Worm (Caenorhabditis elegans) whole organism, L4 larva: ENCODE results near the gene str-187.

Experiments used
- F49E8.2 ChIP-seq: sonication (generic microtip); optimal IDR thresholded peaks from 2 replicates; lab custom pipeline; 2016; ENCODE audit warnings: missing compliant biosample characterization, mild to moderate bottlenecking, missing genetic modification characterization, borderline replicate concordance
- T20F7.1 ChIP-seq: fragments of 200-800 bp; sonication (Bioruptor generic); optimal IDR thresholded peaks from 2 replicates; lab custom pipeline; 2018; ENCODE audit warnings: mild to moderate bottlenecking, missing genetic modification characterization, missing compliant biosample characterization
- T26A8.4 ChIP-seq: fragments of 200-800 bp; sonication (Bioruptor generic); IDR thresholded peaks from 2 replicates; pipeline ENCODE4 v1.3.6; 2022; ENCODE audit warnings: missing genetic modification characterization, missing compliant biosample characterization
- Y75B8A.6 ChIP-seq: fragments of 200-800 bp; sonication (Bioruptor generic); IDR thresholded peaks from 2 replicates; pipeline ENCODE4 v1.3.6; 2022; ENCODE audit warnings: missing genetic modification reagents, missing genetic modification characterization, missing compliant biosample characterization
- ZK337.2 ChIP-seq: fragments of 200-800 bp; sonication (Bioruptor generic); IDR thresholded peaks from 2 replicates; pipeline ENCODE4 v1.3.6; 2022; ENCODE audit warnings: missing genetic modification reagents, missing genetic modification characterization, missing compliant biosample characterization
- aly-2 ChIP-seq: sonication (generic microtip); optimal IDR thresholded peaks from 2 replicates; lab custom pipeline; 2018; ENCODE audit warnings: missing biosample characterization, missing genetic modification characterization
- ama-1 ChIP-seq: fragments of 150-350 bp; optimal IDR thresholded peaks from 2 replicates; lab custom pipeline; 2014; ENCODE audit warnings: inconsistent platforms, mixed read lengths
- attf-4 ChIP-seq: sonication (generic microtip); optimal IDR thresholded peaks from 3 replicates; lab custom pipeline; 2017; ENCODE audit warnings: missing biosample characterization, missing genetic modification characterization
- ceh-44 ChIP-seq: fragments of 200-800 bp; sonication (Bioruptor generic); IDR thresholded peaks from 2 replicates; pipeline ENCODE4 v1.3.6; 2022; ENCODE audit warnings: missing genetic modification reagents, missing genetic modification characterization, missing compliant biosample characterization
- ctbp-1 ChIP-seq: fragments of 200-800 bp; sonication (Bioruptor generic); IDR thresholded peaks from 2 replicates; pipeline ENCODE4 v1.3.6; 2022; ENCODE audit warnings: missing genetic modification reagents, missing genetic modification characterization, missing compliant biosample characterization
- dmd-9 ChIP-seq: fragments of 200-800 bp; sonication (Bioruptor generic); IDR thresholded peaks from 2 replicates; pipeline ENCODE4 v1.3.6; 2022; ENCODE audit warnings: missing genetic modification reagents, missing genetic modification characterization, missing compliant biosample characterization
- dpl-1 ChIP-seq: fragments of 150-350 bp; optimal IDR thresholded peaks from 2 replicates; lab custom pipeline; 2014; ENCODE audit warnings: missing biosample characterization, missing genetic modification reagents, missing genetic modification characterization
- dve-1 ChIP-seq: sonication (generic microtip); optimal IDR thresholded peaks from 2 replicates; lab custom pipeline; 2017; ENCODE audit warnings: antibody characterized with exemption, mild to moderate bottlenecking, missing genetic modification characterization, missing compliant biosample characterization; ENCODE audit not compliant: insufficient read depth
- egl-27 ChIP-seq: sonication (generic microtip); optimal IDR thresholded peaks from 3 replicates; lab custom pipeline; 2017; ENCODE audit warnings: missing biosample characterization, missing genetic modification reagents, missing genetic modification characterization
- egl-43 ChIP-seq: fragments of 200-800 bp; sonication (Bioruptor generic); IDR thresholded peaks from 2 replicates; pipeline ENCODE4 v1.3.6; 2022; ENCODE audit warnings: missing genetic modification reagents, missing genetic modification characterization, missing compliant biosample characterization
- fos-1 ChIP-seq: fragments of 150-350 bp; optimal IDR thresholded peaks from 2 replicates; lab custom pipeline; 2014; ENCODE audit warnings: missing biosample characterization, missing genetic modification characterization
- hlh-11 ChIP-seq: fragments of 200-800 bp; sonication (Bioruptor generic); optimal IDR thresholded peaks from 2 replicates; lab custom pipeline; 2018; ENCODE audit warnings: mild to moderate bottlenecking, missing genetic modification characterization, missing compliant biosample characterization
- jun-1 ChIP-seq: fragments of 150-350 bp; optimal IDR thresholded peaks from 2 replicates; lab custom pipeline; 2014; ENCODE audit warnings: missing biosample characterization, missing genetic modification reagents, missing genetic modification characterization
- lim-7 ChIP-seq: fragments of 200-800 bp; sonication (Bioruptor generic); IDR thresholded peaks from 2 replicates; pipeline ENCODE4 v1.3.6; 2022; ENCODE audit warnings: missing genetic modification characterization, missing compliant biosample characterization
- lin-1 ChIP-seq: fragments of 200-800 bp; sonication (Bioruptor generic); IDR thresholded peaks from 2 replicates; pipeline ENCODE4 v1.3.6; 2022; ENCODE audit warnings: missing genetic modification reagents, missing genetic modification characterization, missing compliant biosample characterization
- lin-29 ChIP-seq: fragments of 200-800 bp; sonication (Bioruptor generic); IDR thresholded peaks from 2 replicates; pipeline ENCODE4 v1.3.6; 2022; ENCODE audit warnings: missing genetic modification reagents, missing genetic modification characterization, missing compliant biosample characterization
- lin-39 ChIP-seq: fragments of 150-350 bp; optimal IDR thresholded peaks from 2 replicates; lab custom pipeline; 2014; ENCODE audit warnings: missing biosample characterization, missing genetic modification reagents, missing genetic modification characterization
- lir-3 ChIP-seq: sonication (generic microtip); optimal IDR thresholded peaks from 2 replicates; lab custom pipeline; 2016; ENCODE audit warnings: mild to moderate bottlenecking, missing genetic modification characterization, missing compliant biosample characterization
- lsy-2 ChIP-seq, 2 experiments: fragments of 150-350 bp in 1 of 2; sonication (generic microtip) in 1 of 2; optimal IDR thresholded peaks; 2 replicates each; lab custom pipeline; 2014 to 2017; ENCODE audit warnings: missing biosample characterization in 2 of 2, missing genetic modification characterization in 2 of 2
- madf-5 ChIP-seq, 2 experiments: fragments of 200-800 bp; sonication (Bioruptor generic); IDR thresholded peaks; 2 replicates each; pipeline ENCODE4 v1.3.6; 2022; ENCODE audit warnings: missing compliant biosample characterization in 2 of 2, missing genetic modification characterization in 2 of 2
- madf-9 ChIP-seq: fragments of 200-800 bp; sonication (Bioruptor generic); conservative IDR thresholded peaks from 2 replicates; pipeline ENCODE4 v1.3.6; 2022; ENCODE audit warnings: missing genetic modification reagents, missing genetic modification characterization, missing compliant biosample characterization
- mdl-1 ChIP-seq, 2 experiments: fragments of 150-350 bp in 1 of 2; sonication (generic microtip) in 1 of 2; optimal IDR thresholded peaks; 2 replicates each; lab custom pipeline; 2014 to 2017; ENCODE audit warnings: missing biosample characterization in 2 of 2, missing genetic modification characterization in 2 of 2
- mdt-29 ChIP-seq: fragments of 200-800 bp; sonication (Bioruptor generic); IDR thresholded peaks from 2 replicates; pipeline ENCODE4 v1.3.6; 2022; ENCODE audit warnings: missing genetic modification reagents, missing genetic modification characterization, missing compliant biosample characterization
- mep-1 ChIP-seq: fragments of 150-350 bp; sonication (generic microtip); optimal IDR thresholded peaks from 3 replicates; lab custom pipeline; 2014; ENCODE audit warnings: missing biosample characterization, missing genetic modification characterization
- mes-2 ChIP-seq: sonication (generic microtip); optimal IDR thresholded peaks from 2 replicates; lab custom pipeline; 2016; ENCODE audit warnings: missing genotype, mild to moderate bottlenecking, missing genetic modification characterization, missing compliant biosample characterization; ENCODE audit not compliant: poor library complexity, severe bottlenecking
- mxl-3 ChIP-seq: fragments of 200-800 bp; sonication (Bioruptor generic); optimal IDR thresholded peaks from 2 replicates; lab custom pipeline; 2018; ENCODE audit warnings: mild to moderate bottlenecking, missing genetic modification characterization, missing compliant biosample characterization
- nhr-102 ChIP-seq: sonication (generic microtip); optimal IDR thresholded peaks from 2 replicates; lab custom pipeline; 2016; ENCODE audit warnings: mild to moderate bottlenecking, missing genetic modification characterization, moderate library complexity, missing compliant biosample characterization
- nhr-11 ChIP-seq: fragments of 150-350 bp; optimal IDR thresholded peaks from 2 replicates; lab custom pipeline; 2014; ENCODE audit warnings: missing biosample characterization, missing genetic modification characterization
- nhr-237 ChIP-seq: sonication (generic microtip); optimal IDR thresholded peaks from 2 replicates; lab custom pipeline; 2017; ENCODE audit warnings: missing biosample characterization, missing genetic modification characterization
- nhr-77 ChIP-seq: fragments of 150-350 bp; optimal IDR thresholded peaks from 2 replicates; lab custom pipeline; 2014; ENCODE audit warnings: missing biosample characterization, missing genetic modification characterization
- pha-4 ChIP-seq, 2 experiments: fragments of 150-350 bp in 1 of 2; fragments of 200-800 bp in 1 of 2; sonication (Bioruptor generic) in 1 of 2; IDR thresholded peaks in 1 of 2; optimal IDR thresholded peaks in 1 of 2; 2 replicates each; pipeline versions ENCODE4 v1.3.6 to Lab custom; 2014 to 2022; ENCODE audit warnings: missing genetic modification characterization in 2 of 2, missing genetic modification reagents in 2 of 2, missing biosample characterization in 1 of 2, missing compliant biosample characterization in 1 of 2
- pqm-1 ChIP-seq: sonication (generic microtip); optimal IDR thresholded peaks from 2 replicates; lab custom pipeline; 2017; ENCODE audit warnings: missing biosample characterization, missing genetic modification characterization
- saeg-2 ChIP-seq: fragments of 200-800 bp; sonication (Bioruptor generic); IDR thresholded peaks from 2 replicates; pipeline ENCODE4 v1.3.6; 2022; ENCODE audit warnings: missing genetic modification reagents, missing genetic modification characterization, missing compliant biosample characterization
- set-16 ChIP-seq: fragments of 200-800 bp; sonication (Bioruptor generic); IDR thresholded peaks from 2 replicates; pipeline ENCODE4 v1.3.6; 2022; ENCODE audit warnings: missing genetic modification reagents, missing genetic modification characterization, missing compliant biosample characterization
- skn-1 ChIP-seq: fragments of 150-350 bp; optimal IDR thresholded peaks from 2 replicates; lab custom pipeline; 2014; ENCODE audit warnings: missing biosample characterization, missing genetic modification characterization
- snpc-1.2 ChIP-seq: fragments of 200-800 bp; sonication (Bioruptor generic); IDR thresholded peaks from 2 replicates; pipeline ENCODE4 v1.3.6; 2022; ENCODE audit warnings: missing genetic modification reagents, missing genetic modification characterization, missing compliant biosample characterization
- spr-3 ChIP-seq: fragments of 200-800 bp; sonication (Bioruptor generic); optimal IDR thresholded peaks from 2 replicates; lab custom pipeline; 2018; ENCODE audit warnings: mild to moderate bottlenecking, missing genetic modification characterization, missing compliant biosample characterization
- tag-97 ChIP-seq: fragments of 200-800 bp; sonication (Bioruptor generic); IDR thresholded peaks from 2 replicates; pipeline ENCODE4 v1.3.6; 2022; ENCODE audit warnings: missing genetic modification characterization, missing compliant biosample characterization
- unc-39 ChIP-seq: sonication (generic microtip); optimal IDR thresholded peaks from 2 replicates; lab custom pipeline; 2017; ENCODE audit warnings: missing biosample characterization, missing genetic modification characterization
- unc-62 ChIP-seq, 3 experiments: fragments of 150-350 bp in 1 of 3; sonication (generic microtip); optimal IDR thresholded peaks in 2 of 3; peaks in 1 of 3; 1 replicate in 1 of 3; 2 replicates in 2 of 3; lab custom pipeline; 2014 to 2017; ENCODE audit warnings: missing biosample characterization in 3 of 3, missing genetic modification characterization in 3 of 3, missing genetic modification reagents in 3 of 3, missing genotype in 1 of 3
- zag-1 ChIP-seq: fragments of 150-350 bp; optimal IDR thresholded peaks from 2 replicates; lab custom pipeline; 2014; ENCODE audit warnings: missing biosample characterization, missing genetic modification characterization
- zfp-3 ChIP-seq: fragments of 200-800 bp; sonication (Bioruptor generic); conservative IDR thresholded peaks from 2 replicates; pipeline ENCODE4 v1.3.6; 2022; ENCODE audit warnings: missing genetic modification reagents, missing genetic modification characterization, missing compliant biosample characterization

str-187 gene

ce11 chrIV:17281060-17282021 is 16.0 kb downstream of the str-187 start (continued):
- no peak; the same call in 1 of the 2 replicates for TF ChIP-seq madf-9 (GFP tag; lab: Robert Waterston, UW)
- no peak for TF ChIP-seq dmd-9
- TF ChIP-seq lir-3 (tag; lab: Kevin White, UChicago) = no peak
- TF ChIP-seq pqm-1 (tag; lab: Kevin White, UChicago) = no peak
- no peak for TF ChIP-seq zag-1
- TF ChIP-seq tag-97 (GFP tag; lab: Robert Waterston, UW) = no peak
- peak; percentile 74 for TF ChIP-seq hlh-11 (tag; lab: Kevin White, UChicago)
- TF ChIP-seq aly-2 = peak; percentile 99
- TF ChIP-seq fos-1 = no peak
- TF ChIP-seq zfp-3 (GFP tag; lab: Robert Waterston, UW) = peak; percentile 98
- TF ChIP-seq unc-39 = no peak
- TF ChIP-seq T20F7.1 (GFP tag; lab: Kevin White, UChicago) = peak; percentile 85
- TF ChIP-seq egl-27 (tag; lab: Kevin White, UChicago) = no peak
- TF ChIP-seq mdl-1 (tag; optimal IDR thresholded peaks at IDR 0.05; lab: Kevin White, UChicago) = no peak
- TF ChIP-seq dpl-1 (GFP tag; lab: Kevin White, UChicago) = peak; percentile 55
- TF ChIP-seq lin-29 (GFP tag; lab: Robert Waterston, UW) = no peak; the same call in none of the 2 replicates
- TF ChIP-seq mdt-29 (GFP tag; lab: Robert Waterston, UW) = peak; percentile 70
- TF ChIP-seq dve-1 (tag; lab: Kevin White, UChicago) = peak; percentile 95
- TF ChIP-seq set-16 (GFP tag; lab: Robert Waterston, UW) = peak; percentile 95
- no peak for TF ChIP-seq nhr-237 (tag; lab: Kevin White, UChicago)
- TF ChIP-seq lim-7 (GFP tag; lab: Robert Waterston, UW) = peak; percentile 75; the same call in 1 of the 2 replicates
- TF ChIP-seq ceh-44 (GFP tag; lab: Robert Waterston, UW) = no peak
- no peak for TF ChIP-seq ZK337.2 (GFP tag; lab: Robert Waterston, UW)
- TF ChIP-seq mes-2 = peak; percentile 44
- TF ChIP-seq snpc-1.2 (GFP tag; lab: Robert Waterston, UW) = peak; percentile 93
- TF ChIP-seq jun-1 (tag; lab: Kevin White, UChicago) = no peak
- TF ChIP-seq pha-4 (GFP tag; IDR thresholded peaks at IDR 0.05; lab: Robert Waterston, UW) = peak; percentile 81
- TF ChIP-seq pha-4 (tag; optimal IDR thresholded peaks at IDR 0.05; lab: Kevin White, UChicago) = no peak
- TF ChIP-seq T26A8.4 = peak; percentile 86
- TF ChIP-seq nhr-77 (tag; lab: Kevin White, UChicago) = no peak
- peak; percentile 15 for TF ChIP-seq attf-4
- peak; percentile 58; the same call in 1 of the 2 replicates for TF ChIP-seq lin-1 (GFP tag; lab: Robert Waterston, UW)
- peak; percentile 70 for TF ChIP-seq ctbp-1 (GFP tag; lab: Robert Waterston, UW)
- peak; percentile 89 for TF ChIP-seq mep-1 (tag; lab: Kevin White, UChicago)
- TF ChIP-seq saeg-2 (GFP tag; lab: Robert Waterston, UW) = 0 out of 2 replicates have a peak, but pooled peaks have one; percentile 6
- TF ChIP-seq ama-1 (lab: Kevin White, UChicago) = peak; percentile 98
- peak in 1 of 2 experiments; percentile 44 for TF ChIP-seq unc-62 (GFP tag; optimal IDR thresholded peaks at IDR 0.05 in 1 of 2; lab: Kevin White, UChicago)
- no peak for TF ChIP-seq unc-62 (tag; optimal IDR thresholded peaks at IDR 0.05; lab: Kevin White, UChicago)
- TF ChIP-seq lin-39 (tag; lab: Kevin White, UChicago) = no peak
- TF ChIP-seq nhr-102 (tag; lab: Kevin White, UChicago) = peak; percentile 72
- peak in 1 of 2 experiments; percentile 91 for TF ChIP-seq lsy-2 (tag; optimal IDR thresholded peaks at IDR 0.05; lab: Kevin White, UChicago)
- peak; percentile 93 for TF ChIP-seq F49E8.2 (tag; lab: Kevin White, UChicago)
- no peak for TF ChIP-seq mxl-3 (GFP tag; lab: Kevin White, UChicago)
- TF ChIP-seq egl-43 (GFP tag; lab: Robert Waterston, UW) = peak; percentile 81
- TF ChIP-seq nhr-11 (tag; lab: Kevin White, UChicago) = peak; percentile 38
- no peak for TF ChIP-seq skn-1 (tag; lab: Kevin White, UChicago)
- TF ChIP-seq Y75B8A.6 (GFP tag; lab: Robert Waterston, UW) = peak; percentile 89
- peak; percentile 62 to 71 for TF ChIP-seq madf-5 (GFP tag; IDR thresholded peaks at IDR 0.05; lab: Robert Waterston, UW)
- peak; percentile 38 for TF ChIP-seq spr-3 (GFP tag; lab: Kevin White, UChicago)
